Fruit fly (Drosophila melanogaster): ENCODE data around the gene CG11247.

Gene CG11247

DNA sequence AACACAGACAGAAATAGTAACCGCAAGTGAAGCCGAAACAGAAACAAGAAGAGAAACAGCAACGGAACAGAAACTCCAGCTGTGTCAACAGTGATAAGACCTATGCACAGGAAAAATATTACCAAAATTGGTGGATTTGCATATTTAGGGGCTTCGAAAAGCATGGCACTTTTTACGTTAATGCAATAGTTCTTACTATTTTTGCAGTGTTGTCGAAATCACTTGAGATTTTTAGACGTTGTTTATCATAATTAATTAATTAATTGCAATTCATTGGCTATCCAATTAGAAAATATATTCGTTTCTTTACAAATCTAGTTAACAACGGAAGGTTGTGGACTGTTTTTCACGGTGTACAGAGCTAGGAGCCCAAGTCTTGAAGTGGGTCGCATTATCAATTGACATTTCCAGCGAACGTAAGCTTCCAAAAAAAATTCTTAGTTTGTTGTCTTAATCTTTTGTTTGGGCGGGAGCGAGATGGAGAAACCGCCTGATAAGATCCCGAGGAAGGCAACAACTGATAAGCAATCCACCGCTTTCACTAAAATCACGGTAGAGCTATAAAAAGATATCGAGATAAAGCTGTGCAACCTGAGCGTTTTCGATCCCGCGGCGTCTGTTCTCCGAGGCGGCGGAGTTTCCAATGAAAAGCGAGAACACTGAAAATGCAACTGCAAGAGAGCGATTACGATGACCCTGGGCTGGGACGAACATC is 1.4 kb downstream of the CG11247 start (continued):
- TF ChIP-seq Ssrp (tag; optimal IDR thresholded peaks at IDR 0.05) (peak; percentile 33), HLH4C (GFP tag; IDR thresholded peaks at IDR 0.05; ENCODE audit: partially characterized antibody) (no peak), CG10543 (GFP tag; optimal IDR thresholded peaks at IDR 0.05) (no peak), E2f2 (GFP tag; IDR thresholded peaks at IDR 0.05) (no peak), her (GFP tag; optimal IDR thresholded peaks at IDR 0.05) (no peak), sna (GFP tag; IDR thresholded peaks at IDR 0.05; ENCODE audit: partially characterized antibody) (no peak), nmo (GFP tag; optimal IDR thresholded peaks at IDR 0.05) (peak; percentile 49), CG10267 (tag; optimal IDR thresholded peaks at IDR 0.05) (peak; percentile 27), bsh (GFP tag; optimal IDR thresholded peaks at IDR 0.05) (peak in 1 of 2 experiments; percentile 58), seq (GFP tag; IDR thresholded peaks at IDR 0.05) (no peak), fru (optimal IDR thresholded peaks at IDR 0.05) (no peak), CG7987 (GFP tag; optimal IDR thresholded peaks at IDR 0.05) (no peak)

DNA sequence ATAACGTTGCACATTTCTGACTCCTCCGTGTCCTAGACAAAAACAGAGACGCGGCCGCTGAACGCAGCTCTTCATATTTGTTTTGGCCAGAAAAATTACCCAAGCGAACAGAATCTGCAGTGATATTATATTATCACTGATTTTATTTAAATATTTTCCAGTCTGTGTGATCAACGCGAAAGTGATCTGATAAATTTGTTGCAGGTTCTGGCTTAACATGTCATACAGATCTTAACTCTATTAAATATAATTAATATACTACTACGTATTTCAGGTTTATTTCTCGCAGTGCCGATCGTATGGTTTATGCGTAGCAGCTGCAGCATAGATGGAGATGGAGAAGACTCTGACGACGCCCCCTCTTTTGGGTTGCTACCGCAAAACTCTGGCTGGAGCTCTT is 7.7 kb downstream of the CG11247 start:
- no peak for TF ChIP-seq ken (GFP tag; IDR thresholded peaks at IDR 0.05)
- peak in 1 of 2 experiments; percentile 19 for TF ChIP-seq bsh (GFP tag; optimal IDR thresholded peaks at IDR 0.05)

- TF ChIP-seq ssp (GFP tag; IDR thresholded peaks at IDR 0.05) (0 out of 2 replicates have a peak, but pooled peaks have one; percentile 11), CG11247 (GFP tag; IDR thresholded peaks at IDR 0.05) (peak; percentile 10), Taf1 (GFP tag; IDR thresholded peaks at IDR 0.05) (no peak)
Measured at dm6 chr3L:21718233-21718632, 10.4 kb downstream of the CG11247 start.

DNA sequence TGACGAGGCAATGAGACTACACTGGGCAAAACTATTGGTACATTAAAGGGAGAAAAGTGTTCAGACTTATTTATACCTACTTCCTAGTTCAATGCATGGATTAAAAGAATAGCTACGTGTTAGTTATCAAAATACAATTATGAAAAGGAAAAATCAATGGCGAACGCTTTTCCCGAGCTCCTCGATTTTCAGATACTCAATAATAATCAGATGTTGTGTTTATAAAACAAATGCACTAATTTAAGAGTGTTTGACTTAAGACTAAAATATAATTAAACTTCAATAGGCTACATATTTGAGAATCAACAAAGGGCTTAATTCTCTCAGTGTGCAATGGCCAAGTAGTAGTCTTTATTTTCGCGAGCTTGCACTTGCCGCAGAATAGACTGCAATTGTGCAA is 12.6 kb downstream of the CG11247 start:
- TF ChIP-seq sob (GFP tag; IDR thresholded peaks at IDR 0.05) (no peak), CkIIα-i1 (GFP tag; IDR thresholded peaks at IDR 0.05) (no peak), sima (GFP tag; optimal IDR thresholded peaks at IDR 0.05) (no peak), CG7928 (GFP tag; optimal IDR thresholded peaks at IDR 0.05) (no peak), sens (GFP tag) (peak; percentile 40)

DNA sequence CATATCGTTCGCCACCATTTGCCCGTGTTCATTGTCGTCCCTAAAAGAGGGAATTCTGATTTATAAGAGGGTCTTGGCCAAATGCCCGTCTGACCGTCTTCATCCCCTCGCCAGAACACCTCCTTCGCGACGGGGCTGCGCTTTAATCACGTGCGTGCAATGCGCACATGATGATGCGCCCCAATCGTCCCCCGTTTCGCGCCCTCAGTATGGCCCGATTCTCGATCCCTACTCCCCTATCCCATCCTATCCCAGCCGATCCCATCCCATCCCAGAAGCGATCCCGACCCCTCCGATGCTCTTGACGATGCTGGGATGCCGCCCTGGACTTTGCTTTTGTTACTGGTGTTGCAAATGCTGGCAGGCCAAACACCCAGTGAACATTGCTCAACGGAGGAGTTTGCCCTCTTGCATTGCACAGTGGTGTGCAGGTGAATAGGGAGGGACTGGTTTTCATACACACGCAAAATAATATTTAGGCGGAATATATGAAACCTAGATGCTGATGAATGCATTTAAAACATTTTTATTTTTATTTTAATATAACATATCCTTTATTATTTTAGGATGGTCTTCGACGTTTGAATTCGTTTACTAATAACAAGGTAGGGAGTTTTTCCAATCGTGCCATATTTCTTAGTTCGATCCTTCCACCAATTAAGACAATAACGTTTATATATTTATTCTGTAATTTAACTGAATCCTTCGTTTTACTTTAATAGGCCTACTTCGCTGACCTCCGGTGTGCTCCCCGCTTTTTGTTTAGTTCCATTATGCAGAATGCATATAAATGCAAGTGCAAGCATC is 18.6 kb downstream of the CG11247 start:
- peak; percentile 31 for TF ChIP-seq corto (GFP tag; optimal IDR thresholded peaks at IDR 0.05)
- peak in 1 of 3 experiments; percentile 4 for TF ChIP-seq lola (GFP tag; optimal IDR thresholded peaks at IDR 0.05)
- TF ChIP-seq sens (GFP tag) = peak; percentile 57
- TF ChIP-seq lbe (GFP tag; optimal IDR thresholded peaks at IDR 0.05) = peak; percentile 64
- no peak for TF ChIP-seq Sry-δ (GFP tag; optimal IDR thresholded peaks at IDR 0.05)
- no peak for TF ChIP-seq Spps (tag; optimal IDR thresholded peaks at IDR 0.05)
- no peak for TF ChIP-seq nerfin-2 (GFP tag; IDR thresholded peaks at IDR 0.05; ENCODE audit: partially characterized antibody)
- peak in 1 of 2 experiments; percentile 85 for TF ChIP-seq bsh (GFP tag; optimal IDR thresholded peaks at IDR 0.05)
- peak; percentile 79 for TF ChIP-seq nom (GFP tag; optimal IDR thresholded peaks at IDR 0.05)
